Comparison of ENCODE assay signal across 1 worm cellular context in the genomic region with DNA sequence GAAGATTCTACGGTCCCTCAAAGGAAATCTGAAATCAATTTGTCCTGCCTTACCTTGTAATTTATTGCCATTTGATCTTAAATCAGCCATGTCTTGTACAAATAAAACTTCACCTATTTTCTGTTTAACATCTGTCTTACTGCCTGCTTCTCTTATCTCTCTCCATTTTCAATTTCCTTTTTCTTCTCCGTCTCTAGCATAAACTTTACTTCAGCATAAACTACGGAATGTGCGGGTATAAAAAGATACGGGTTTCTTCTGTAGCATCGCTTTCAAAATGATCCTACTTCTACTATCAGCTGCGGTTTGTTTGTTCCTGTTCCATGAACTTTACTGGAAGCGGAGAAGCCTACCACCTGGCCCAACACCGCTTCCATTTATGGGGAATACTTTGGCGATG.
TF ChIP-seq lines count a peak whose summit lies in the region.

A gene (plus strand): TSS at position 254 of the 400 bp plus-strand sequence.

TF ChIP-seq in whole organism, L1 larva, 84 proteins besides CTCF, POLR2A, EP300 and RAD21 (continued from another document):
- TF ChIP-seq blmp-1 (tag; optimal IDR thresholded peaks at IDR 0.05; lab: Kevin White, UChicago) (peak; percentile 62), nhr-71 (tag; optimal IDR thresholded peaks at IDR 0.05; lab: Kevin White, UChicago) (no peak), ceh-82 (tag; optimal IDR thresholded peaks at IDR 0.05; lab: Kevin White, UChicago) (peak in 1 of 3 experiments; percentile 17), elt-2 (tag; optimal IDR thresholded peaks at IDR 0.05; lab: Kevin White, UChicago) (peak; percentile 11), nhr-84 (tag; optimal IDR thresholded peaks at IDR 0.05; lab: Kevin White, UChicago) (no peak), snu-23 (GFP tag; optimal IDR thresholded peaks at IDR 0.05; lab: Kevin White, UChicago) (peak; percentile 29)
